Worm (Caenorhabditis elegans): Measurements from ENCODE around the gene clc-31.

clc-31 gene

DNA sequence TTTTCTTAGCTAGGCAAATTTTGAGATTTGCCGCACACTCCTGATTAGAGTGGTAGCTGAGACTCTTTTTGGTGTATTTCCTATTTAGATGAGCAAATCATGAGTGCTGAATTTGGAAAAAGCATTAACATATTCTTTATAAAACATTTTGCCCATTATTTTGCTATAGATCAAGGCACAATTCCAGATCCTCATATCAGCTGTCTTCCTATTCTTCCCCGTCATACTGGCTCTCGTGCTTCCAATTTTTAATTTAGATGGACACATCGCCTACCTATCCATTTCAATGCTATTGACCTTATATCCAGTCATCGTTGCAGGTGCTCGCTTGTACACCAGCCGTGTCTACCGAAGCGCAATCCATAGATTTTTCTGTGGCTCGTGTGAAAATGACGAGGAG, 39.6 kb downstream of the clc-31 start, which contains the start of gene C03H5.7:
Gene C03H5.7, plus strand, starts transcription at position 301 of the 400 bp plus-strand sequence.
- TF ChIP-seq unc-39 (tag; optimal IDR thresholded peaks at IDR 0.05) (no peak), ces-1 (GFP tag; optimal IDR thresholded peaks at IDR 0.05) (no peak)

DNA sequence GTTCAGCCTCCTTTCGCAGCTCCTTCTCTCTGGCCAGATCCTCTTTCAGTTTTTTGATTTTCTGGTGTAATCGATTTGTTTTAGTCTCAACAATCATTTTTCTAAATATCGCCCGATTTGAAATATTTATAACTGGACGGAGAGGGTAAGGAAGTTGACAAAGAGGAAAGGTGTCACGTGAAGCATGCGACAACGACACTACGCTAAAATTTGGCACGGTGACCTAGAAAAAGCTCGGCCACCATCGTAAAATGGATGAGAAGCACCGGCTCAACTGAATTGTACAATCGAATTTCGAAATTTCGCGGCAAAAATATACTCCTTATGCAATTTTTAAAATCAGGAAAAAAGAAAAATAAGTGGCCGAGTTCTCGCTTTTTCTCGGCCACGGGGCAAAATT, 44.9 kb downstream of the clc-31 start, which contains the start of gene C03H5.5:
Gene C03H5.5, minus strand, starts transcription at position 101 of the 400 bp plus-strand sequence.
- peak; percentile 6 for TF ChIP-seq aha-1 (tag)
- TF ChIP-seq lin-29 (GFP tag; IDR thresholded peaks at IDR 0.05): no peak

DNA sequence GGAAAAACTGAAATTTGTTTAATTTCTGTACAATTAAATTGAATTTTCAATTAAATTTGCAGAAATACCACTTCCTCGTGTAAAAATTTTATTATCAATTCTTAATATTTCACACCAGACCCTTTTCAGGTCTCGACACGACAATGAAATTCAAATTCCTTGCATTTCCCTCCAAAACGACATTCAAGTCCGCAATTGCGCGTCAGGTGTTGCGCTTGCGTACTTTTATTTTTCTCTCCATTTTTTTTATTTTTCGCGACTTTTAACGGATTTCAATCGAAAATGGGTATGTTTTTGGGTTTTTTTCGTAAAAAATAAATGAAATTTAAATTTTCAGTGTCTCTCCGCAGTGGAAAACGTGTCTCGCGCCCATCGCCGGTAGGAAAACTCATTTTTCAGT, 45.6 kb downstream of the clc-31 start, which contains the start of gene C03H5.3:
Gene C03H5.3, plus strand, starts transcription at position 132 of the 400 bp plus-strand sequence.
- TF ChIP-seq aha-1 (tag) (peak; percentile 19), dpl-1 (GFP tag; optimal IDR thresholded peaks at IDR 0.05) (peak; percentile 94), mdt-29 (GFP tag; IDR thresholded peaks at IDR 0.05) (no peak), mes-2 (tag; optimal IDR thresholded peaks at IDR 0.05; ENCODE audit: poor library complexity, severe bottlenecking) (peak; percentile 58)

DNA sequence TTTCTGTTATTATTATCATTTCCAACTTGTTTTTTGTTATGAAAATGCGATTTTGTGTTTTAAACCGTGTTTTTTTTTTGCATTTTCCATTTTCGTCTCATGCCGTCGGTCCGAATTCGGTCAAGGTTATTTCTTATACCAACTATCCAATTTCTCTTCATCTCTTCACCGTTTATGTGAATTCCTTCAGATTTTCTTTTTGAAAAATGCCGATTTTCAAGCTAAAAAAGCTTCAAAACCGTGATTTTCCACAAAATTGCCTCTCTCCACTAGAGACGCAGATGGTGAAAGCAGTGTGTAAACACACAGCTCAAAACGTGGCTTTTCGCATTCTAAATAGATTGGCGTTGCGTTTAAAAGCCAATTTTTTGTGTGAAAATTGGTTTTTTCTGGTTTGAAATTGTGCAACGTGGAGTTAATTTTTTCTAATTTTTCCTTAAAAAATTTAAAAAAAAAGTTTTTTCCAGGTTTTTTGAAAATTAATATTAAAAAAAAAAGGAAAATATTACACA, 47.6 kb downstream of the clc-31 start:
- TF ChIP-seq vab-7 (GFP tag; IDR thresholded peaks at IDR 0.05) (no peak), hif-1 (tag; optimal IDR thresholded peaks at IDR 0.05) (peak in 1 of 2 experiments; percentile 8), daf-16 (GFP tag; optimal IDR thresholded peaks at IDR 0.05) (no peak), daf-16 (tag; optimal IDR thresholded peaks at IDR 0.05) (peak; percentile 76), aha-1 (tag) (peak; percentile 37), unc-62 (GFP tag; optimal IDR thresholded peaks at IDR 0.05 in 1 of 2) (no peak), unc-62 (tag; optimal IDR thresholded peaks at IDR 0.05) (no peak), jun-1 (tag; optimal IDR thresholded peaks at IDR 0.05) (no peak), lin-38 (GFP tag; IDR thresholded peaks at IDR 0.05) (0 out of 2 replicates have a peak, but pooled peaks have one; percentile 15), unc-39 (tag; optimal IDR thresholded peaks at IDR 0.05) (no peak), nhr-42 (GFP tag; IDR thresholded peaks at IDR 0.05) (no peak), snpc-1.2 (GFP tag; IDR thresholded peaks at IDR 0.05) (no peak), Y5F2A.4 (GFP tag; optimal IDR thresholded peaks at IDR 0.05) (no peak), attf-4 (tag; optimal IDR thresholded peaks at IDR 0.05) (no peak), fos-1 (tag; optimal IDR thresholded peaks at IDR 0.05) (no peak), ama-1 (optimal IDR thresholded peaks at IDR 0.05) (peak; percentile 53), nhr-102 (tag; optimal IDR thresholded peaks at IDR 0.05) (no peak), mep-1 (tag; optimal IDR thresholded peaks at IDR 0.05) (no peak), F26F4.8 (GFP tag; conservative IDR thresholded peaks at IDR 0.05) (no peak)

- TF ChIP-seq nhr-11 (tag; optimal IDR thresholded peaks at IDR 0.05) (no peak), F49E8.2 (tag; optimal IDR thresholded peaks at IDR 0.05; ENCODE audit: borderline replicate concordance) (no peak), zip-2 (tag; optimal IDR thresholded peaks at IDR 0.05) (no peak), ceh-44 (GFP tag; IDR thresholded peaks at IDR 0.05) (no peak), lim-7 (GFP tag; IDR thresholded peaks at IDR 0.05) (no peak), lin-1 (GFP tag; IDR thresholded peaks at IDR 0.05) (no peak), rbr-2 (tag; optimal IDR thresholded peaks at IDR 0.05) (no peak), cey-2 (tag; optimal IDR thresholded peaks at IDR 0.05; ENCODE audit: borderline replicate concordance, insufficient read depth) (no peak), lin-29 (GFP tag; IDR thresholded peaks at IDR 0.05) (no peak)
Observed at ce11 chrII:388533-388932, 48.2 kb downstream of the clc-31 start, which contains the start of gene nstp-4. Gene nstp-4 (plus strand): TSS chrII:388833.

All from whole organism, L4 larva.